Fruit fly (Drosophila melanogaster): ENCODE results near the gene CG4053.

dm6 chr3R:17117607-17118327, 14.2 kb downstream of the CG4053 start:
- TF ChIP-seq psq (optimal IDR thresholded peaks at IDR 0.05) = no peak
- TF ChIP-seq Dll (optimal IDR thresholded peaks at IDR 0.05) = no peak
- no peak for TF ChIP-seq EcR (GFP tag; optimal IDR thresholded peaks at IDR 0.05)
